Worm (Caenorhabditis elegans) whole organism, L4 larva: Measurements from ENCODE around the gene R02F11.1.

ENCODE experiments used
- F10B5.3 ChIP-seq: sonication (generic microtip); optimal IDR thresholded peaks from 2 replicates; lab custom pipeline; 2016; ENCODE audit warnings: mild to moderate bottlenecking, missing genetic modification characterization, missing compliant biosample characterization
- F44E2.7 ChIP-seq: fragments of 200-800 bp; sonication (Bioruptor generic); IDR thresholded peaks from 2 replicates; pipeline ENCODE4 v2.1.2; 2022; ENCODE audit warnings: missing genetic modification characterization, missing compliant biosample characterization
- F49E8.2 ChIP-seq: sonication (generic microtip); optimal IDR thresholded peaks from 2 replicates; lab custom pipeline; 2016; ENCODE audit warnings: missing compliant biosample characterization, mild to moderate bottlenecking, missing genetic modification characterization, borderline replicate concordance
- T20F7.1 ChIP-seq: fragments of 200-800 bp; sonication (Bioruptor generic); optimal IDR thresholded peaks from 2 replicates; lab custom pipeline; 2018; ENCODE audit warnings: mild to moderate bottlenecking, missing genetic modification characterization, missing compliant biosample characterization
- T26A8.4 ChIP-seq: fragments of 200-800 bp; sonication (Bioruptor generic); IDR thresholded peaks from 2 replicates; pipeline ENCODE4 v1.3.6; 2022; ENCODE audit warnings: missing genetic modification characterization, missing compliant biosample characterization
- Y48G9A.11 ChIP-seq: fragments of 200-800 bp; sonication (Bioruptor generic); IDR thresholded peaks from 2 replicates; pipeline ENCODE4 v1.3.6; 2022; ENCODE audit warnings: missing genetic modification reagents, missing genetic modification characterization, missing compliant biosample characterization
- Y75B8A.6 ChIP-seq: fragments of 200-800 bp; sonication (Bioruptor generic); IDR thresholded peaks from 2 replicates; pipeline ENCODE4 v1.3.6; 2022; ENCODE audit warnings: missing genetic modification reagents, missing genetic modification characterization, missing compliant biosample characterization
- ZK546.5 ChIP-seq, 2 experiments: sonication (generic microtip); optimal IDR thresholded peaks; 2 replicates each; lab custom pipeline; 2017; ENCODE audit warnings: missing biosample characterization in 2 of 2, missing genetic modification characterization in 2 of 2
- attf-4 ChIP-seq: sonication (generic microtip); optimal IDR thresholded peaks from 3 replicates; lab custom pipeline; 2017; ENCODE audit warnings: missing biosample characterization, missing genetic modification characterization
- ceh-32 ChIP-seq: sonication (generic microtip); optimal IDR thresholded peaks from 2 replicates; lab custom pipeline; 2016; ENCODE audit warnings: mild to moderate bottlenecking, missing genetic modification characterization, missing compliant biosample characterization; ENCODE audit not compliant: poor library complexity
- ceh-82 ChIP-seq: sonication (generic microtip); optimal IDR thresholded peaks from 2 replicates; lab custom pipeline; 2017; ENCODE audit warnings: missing biosample characterization, missing genetic modification characterization
- ces-1 ChIP-seq: fragments of 150-350 bp; sonication (generic microtip); optimal IDR thresholded peaks from 4 replicates; lab custom pipeline; 2014; ENCODE audit warnings: missing biosample characterization, missing genetic modification reagents, missing genetic modification characterization
- cey-2 ChIP-seq: sonication (generic microtip); optimal IDR thresholded peaks from 3 replicates; lab custom pipeline; 2017; ENCODE audit warnings: missing genetic modification characterization, mild to moderate bottlenecking, missing compliant biosample characterization, antibody characterized with exemption, borderline replicate concordance; ENCODE audit not compliant: insufficient read depth
- daf-12 ChIP-seq: fragments of 150-350 bp; optimal IDR thresholded peaks from 2 replicates; lab custom pipeline; 2014; ENCODE audit warnings: missing biosample characterization, missing genetic modification reagents, missing genetic modification characterization
- daf-16 ChIP-seq, 3 experiments: sonication (generic microtip); optimal IDR thresholded peaks; 2 replicates each; lab custom pipeline; 2016 to 2017; ENCODE audit warnings: missing genetic modification characterization in 3 of 3, missing genetic modification reagents in 3 of 3, mild to moderate bottlenecking in 2 of 3, missing compliant biosample characterization in 2 of 3, missing biosample characterization in 1 of 3, moderate library complexity in 1 of 3
- daf-19 ChIP-seq: fragments of 200-800 bp; sonication (Bioruptor generic); conservative IDR thresholded peaks from 2 replicates; pipeline ENCODE4 v1.3.6; 2022; ENCODE audit warnings: missing genetic modification characterization, missing compliant biosample characterization
- daf-8 ChIP-seq: fragments of 200-800 bp; sonication (Bioruptor generic); IDR thresholded peaks from 2 replicates; pipeline ENCODE4 v1.3.6; 2022; ENCODE audit warnings: missing genetic modification characterization, missing compliant biosample characterization
- dmd-6 ChIP-seq: fragments of 200-800 bp; sonication (Bioruptor generic); IDR thresholded peaks from 2 replicates; pipeline ENCODE4 v1.3.6; 2022; ENCODE audit warnings: missing genetic modification reagents, missing genetic modification characterization, missing compliant biosample characterization
- egl-27 ChIP-seq: sonication (generic microtip); optimal IDR thresholded peaks from 3 replicates; lab custom pipeline; 2017; ENCODE audit warnings: missing biosample characterization, missing genetic modification reagents, missing genetic modification characterization
- fos-1 ChIP-seq: fragments of 150-350 bp; optimal IDR thresholded peaks from 2 replicates; lab custom pipeline; 2014; ENCODE audit warnings: missing biosample characterization, missing genetic modification characterization
- gei-8 ChIP-seq: fragments of 200-800 bp; sonication (Bioruptor generic); optimal IDR thresholded peaks from 2 replicates; lab custom pipeline; 2018; ENCODE audit warnings: mild to moderate bottlenecking, missing genetic modification characterization, missing compliant biosample characterization
- hlh-30 ChIP-seq: sonication (generic microtip); optimal IDR thresholded peaks from 2 replicates; lab custom pipeline; 2017; ENCODE audit warnings: antibody characterized with exemption, mild to moderate bottlenecking, missing genetic modification characterization, missing compliant biosample characterization; ENCODE audit not compliant: insufficient read depth
- jun-1 ChIP-seq: fragments of 150-350 bp; optimal IDR thresholded peaks from 2 replicates; lab custom pipeline; 2014; ENCODE audit warnings: missing biosample characterization, missing genetic modification reagents, missing genetic modification characterization
- lin-13 ChIP-seq: fragments of 150-350 bp; optimal IDR thresholded peaks from 2 replicates; lab custom pipeline; 2014; ENCODE audit warnings: missing biosample characterization, missing genetic modification reagents, missing genetic modification characterization
- lin-38 ChIP-seq: fragments of 200-800 bp; sonication (Bioruptor generic); IDR thresholded peaks from 2 replicates; pipeline ENCODE4 v1.3.6; 2022; ENCODE audit warnings: missing genetic modification reagents, missing genetic modification characterization, missing compliant biosample characterization
- lin-39 ChIP-seq: fragments of 150-350 bp; optimal IDR thresholded peaks from 2 replicates; lab custom pipeline; 2014; ENCODE audit warnings: missing biosample characterization, missing genetic modification reagents, missing genetic modification characterization
- lir-3 ChIP-seq: sonication (generic microtip); optimal IDR thresholded peaks from 2 replicates; lab custom pipeline; 2016; ENCODE audit warnings: mild to moderate bottlenecking, missing genetic modification characterization, missing compliant biosample characterization
- lsy-2 ChIP-seq, 2 experiments: fragments of 150-350 bp in 1 of 2; sonication (generic microtip) in 1 of 2; optimal IDR thresholded peaks; 2 replicates each; lab custom pipeline; 2014 to 2017; ENCODE audit warnings: missing biosample characterization in 2 of 2, missing genetic modification characterization in 2 of 2
- madf-5 ChIP-seq, 2 experiments: fragments of 200-800 bp; sonication (Bioruptor generic); IDR thresholded peaks; 2 replicates each; pipeline ENCODE4 v1.3.6; 2022; ENCODE audit warnings: missing compliant biosample characterization in 2 of 2, missing genetic modification characterization in 2 of 2
- mdl-1 ChIP-seq, 2 experiments: fragments of 150-350 bp in 1 of 2; sonication (generic microtip) in 1 of 2; optimal IDR thresholded peaks; 2 replicates each; lab custom pipeline; 2014 to 2017; ENCODE audit warnings: missing biosample characterization in 2 of 2, missing genetic modification characterization in 2 of 2
- mes-2 ChIP-seq: sonication (generic microtip); optimal IDR thresholded peaks from 2 replicates; lab custom pipeline; 2016; ENCODE audit warnings: missing genotype, mild to moderate bottlenecking, missing genetic modification characterization, missing compliant biosample characterization; ENCODE audit not compliant: poor library complexity, severe bottlenecking
- mxl-3 ChIP-seq: fragments of 200-800 bp; sonication (Bioruptor generic); optimal IDR thresholded peaks from 2 replicates; lab custom pipeline; 2018; ENCODE audit warnings: mild to moderate bottlenecking, missing genetic modification characterization, missing compliant biosample characterization
- nhr-102 ChIP-seq: sonication (generic microtip); optimal IDR thresholded peaks from 2 replicates; lab custom pipeline; 2016; ENCODE audit warnings: mild to moderate bottlenecking, missing genetic modification characterization, moderate library complexity, missing compliant biosample characterization
- nhr-25 ChIP-seq: sonication (generic microtip); optimal IDR thresholded peaks from 2 replicates; lab custom pipeline; 2017; ENCODE audit warnings: missing genetic modification characterization, mild to moderate bottlenecking, missing compliant biosample characterization, antibody characterized with exemption, moderate library complexity, borderline replicate concordance; ENCODE audit not compliant: insufficient read depth
- nhr-76 ChIP-seq: fragments of 150-350 bp; optimal IDR thresholded peaks from 2 replicates; lab custom pipeline; 2014; ENCODE audit warnings: missing biosample characterization, missing genetic modification characterization
- pha-4 ChIP-seq, 2 experiments: fragments of 150-350 bp in 1 of 2; fragments of 200-800 bp in 1 of 2; sonication (Bioruptor generic) in 1 of 2; IDR thresholded peaks in 1 of 2; optimal IDR thresholded peaks in 1 of 2; 2 replicates each; pipeline versions ENCODE4 v1.3.6 to Lab custom; 2014 to 2022; ENCODE audit warnings: missing genetic modification characterization in 2 of 2, missing genetic modification reagents in 2 of 2, missing biosample characterization in 1 of 2, missing compliant biosample characterization in 1 of 2
- php-3 ChIP-seq: fragments of 200-800 bp; sonication (Bioruptor generic); IDR thresholded peaks from 2 replicates; pipeline ENCODE4 v1.3.6; 2022; ENCODE audit warnings: missing genetic modification reagents, missing genetic modification characterization, missing compliant biosample characterization
- saeg-2 ChIP-seq: fragments of 200-800 bp; sonication (Bioruptor generic); IDR thresholded peaks from 2 replicates; pipeline ENCODE4 v1.3.6; 2022; ENCODE audit warnings: missing genetic modification reagents, missing genetic modification characterization, missing compliant biosample characterization
- sdz-12 ChIP-seq: fragments of 200-800 bp; sonication (Bioruptor generic); optimal IDR thresholded peaks from 2 replicates; lab custom pipeline; 2018; ENCODE audit warnings: mild to moderate bottlenecking, missing genetic modification characterization, missing compliant biosample characterization
- skn-1 ChIP-seq: fragments of 150-350 bp; optimal IDR thresholded peaks from 2 replicates; lab custom pipeline; 2014; ENCODE audit warnings: missing biosample characterization, missing genetic modification characterization
- spr-3 ChIP-seq: fragments of 200-800 bp; sonication (Bioruptor generic); optimal IDR thresholded peaks from 2 replicates; lab custom pipeline; 2018; ENCODE audit warnings: mild to moderate bottlenecking, missing genetic modification characterization, missing compliant biosample characterization
- tag-97 ChIP-seq: fragments of 200-800 bp; sonication (Bioruptor generic); IDR thresholded peaks from 2 replicates; pipeline ENCODE4 v1.3.6; 2022; ENCODE audit warnings: missing genetic modification characterization, missing compliant biosample characterization
- tra-1 ChIP-seq: fragments of 200-800 bp; sonication (Bioruptor generic); IDR thresholded peaks from 2 replicates; pipeline ENCODE4 v1.3.6; 2022; ENCODE audit warnings: missing genetic modification reagents, missing genetic modification characterization, missing compliant biosample characterization
- unc-130 ChIP-seq: sonication (generic microtip); optimal IDR thresholded peaks from 2 replicates; lab custom pipeline; 2016; ENCODE audit warnings: missing genetic modification reagents, missing genetic modification characterization, missing compliant biosample characterization
- unc-62 ChIP-seq, 3 experiments: fragments of 150-350 bp in 1 of 3; sonication (generic microtip); optimal IDR thresholded peaks in 2 of 3; peaks in 1 of 3; 1 replicate in 1 of 3; 2 replicates in 2 of 3; lab custom pipeline; 2014 to 2017; ENCODE audit warnings: missing biosample characterization in 3 of 3, missing genetic modification characterization in 3 of 3, missing genetic modification reagents in 3 of 3, missing genotype in 1 of 3
- zfp-3 ChIP-seq: fragments of 200-800 bp; sonication (Bioruptor generic); conservative IDR thresholded peaks from 2 replicates; pipeline ENCODE4 v1.3.6; 2022; ENCODE audit warnings: missing genetic modification reagents, missing genetic modification characterization, missing compliant biosample characterization
- zip-11 ChIP-seq: fragments of 200-800 bp; sonication (Bioruptor generic); IDR thresholded peaks from 2 replicates; pipeline ENCODE4 v1.3.6; 2022; ENCODE audit warnings: missing genetic modification characterization, missing compliant biosample characterization
- zip-2 ChIP-seq: fragments of 150-350 bp; optimal IDR thresholded peaks from 2 replicates; lab custom pipeline; 2014; ENCODE audit warnings: missing biosample characterization, missing genetic modification characterization
- ztf-11 ChIP-seq: fragments of 150-350 bp; optimal IDR thresholded peaks from 2 replicates; lab custom pipeline; 2014; ENCODE audit warnings: missing biosample characterization, missing genetic modification characterization

Gene R02F11.1

ce11 chrV:4810653-4811052 is 9.8 kb downstream of the R02F11.1 start:
- TF ChIP-seq madf-5 (GFP tag; IDR thresholded peaks at IDR 0.05; lab: Robert Waterston, UW): no peak
- no peak for TF ChIP-seq F49E8.2 (tag; lab: Kevin White, UChicago)
- no peak for TF ChIP-seq jun-1 (tag; lab: Kevin White, UChicago)
- TF ChIP-seq mxl-3 (GFP tag; lab: Kevin White, UChicago): no peak
- TF ChIP-seq ceh-82: no peak
- TF ChIP-seq mdl-1 (tag; optimal IDR thresholded peaks at IDR 0.05; lab: Kevin White, UChicago): no peak
- TF ChIP-seq nhr-76 (tag; lab: Kevin White, UChicago): no peak
- no peak for TF ChIP-seq saeg-2 (GFP tag; lab: Robert Waterston, UW)
- TF ChIP-seq gei-8 (GFP tag; lab: Kevin White, UChicago): no peak
- TF ChIP-seq skn-1: no peak
- no peak for TF ChIP-seq attf-4 (tag; lab: Kevin White, UChicago)
- TF ChIP-seq lin-13 (GFP tag; lab: Kevin White, UChicago): no peak
- no peak for TF ChIP-seq nhr-102
- no peak for TF ChIP-seq ces-1 (GFP tag; lab: Kevin White, UChicago)
- no peak for TF ChIP-seq daf-12
- no peak for TF ChIP-seq pha-4 (GFP tag; IDR thresholded peaks at IDR 0.05; lab: Robert Waterston, UW)
- no peak for TF ChIP-seq pha-4 (tag; optimal IDR thresholded peaks at IDR 0.05; lab: Kevin White, UChicago)
- no peak for TF ChIP-seq sdz-12 (GFP tag; lab: Kevin White, UChicago)
- no peak for TF ChIP-seq unc-130
- TF ChIP-seq ztf-11 (tag; lab: Kevin White, UChicago): no peak
- TF ChIP-seq lsy-2 (tag; optimal IDR thresholded peaks at IDR 0.05; lab: Kevin White, UChicago): peak in 1 of 2 experiments; percentile 20
- no peak for TF ChIP-seq T26A8.4 (GFP tag; lab: Robert Waterston, UW)
- no peak for TF ChIP-seq zip-2
- peak; percentile 39 for TF ChIP-seq hlh-30 (tag; lab: Kevin White, UChicago)
- no peak for TF ChIP-seq T20F7.1 (GFP tag; lab: Kevin White, UChicago)
- no peak for TF ChIP-seq dmd-6 (GFP tag; lab: Robert Waterston, UW)
- TF ChIP-seq Y48G9A.11: no peak
- TF ChIP-seq Y75B8A.6: no peak
- TF ChIP-seq spr-3 (GFP tag; lab: Kevin White, UChicago): no peak
- TF ChIP-seq nhr-25 (tag; lab: Kevin White, UChicago): no peak
- no peak for TF ChIP-seq zip-11 (GFP tag; lab: Robert Waterston, UW)
- TF ChIP-seq zfp-3 (GFP tag; lab: Robert Waterston, UW): no peak
- no peak for TF ChIP-seq cey-2
- TF ChIP-seq lin-39 (tag; lab: Kevin White, UChicago): no peak
- no peak for TF ChIP-seq daf-16 (GFP tag; optimal IDR thresholded peaks at IDR 0.05; lab: Kevin White, UChicago)
- no peak for TF ChIP-seq daf-16 (tag; optimal IDR thresholded peaks at IDR 0.05; lab: Kevin White, UChicago)
- no peak for TF ChIP-seq php-3
- TF ChIP-seq ceh-32: no peak
- no peak for TF ChIP-seq F44E2.7
- TF ChIP-seq daf-8: no peak
- TF ChIP-seq lir-3 (tag; lab: Kevin White, UChicago): no peak
- no peak for TF ChIP-seq tra-1 (GFP tag; lab: Robert Waterston, UW)
- TF ChIP-seq unc-62 (GFP tag; optimal IDR thresholded peaks at IDR 0.05 in 1 of 2; lab: Kevin White, UChicago): peak in 1 of 2 experiments; percentile 94
- TF ChIP-seq unc-62 (tag; optimal IDR thresholded peaks at IDR 0.05; lab: Kevin White, UChicago): no peak
- TF ChIP-seq lin-38: peak; percentile 60
- TF ChIP-seq F10B5.3 (tag; lab: Kevin White, UChicago): no peak
- no peak for TF ChIP-seq fos-1
- TF ChIP-seq mes-2 (tag; lab: Kevin White, UChicago): peak; percentile 62
- TF ChIP-seq egl-27 (tag; lab: Kevin White, UChicago): no peak
- TF ChIP-seq daf-19 (GFP tag; lab: Robert Waterston, UW): no peak
- no peak for TF ChIP-seq ZK546.5 (tag; optimal IDR thresholded peaks at IDR 0.05; lab: Kevin White, UChicago)
- TF ChIP-seq tag-97: no peak
